Worm (Caenorhabditis elegans): ENCODE results near the gene unc-115.

ce11 chrX:10199202-10199601 is 52.5 kb downstream of the unc-115 start:
- TF ChIP-seq med-1 (GFP tag; optimal IDR thresholded peaks at IDR 0.05; ENCODE audit: insufficient read depth) (no peak), T22C8.4 (GFP tag; IDR thresholded peaks at IDR 0.05) (no peak)
